Fruit fly (Drosophila melanogaster) whole organism, prepupa: ENCODE measurements around the gene CG31638.

Experiments used
- Blimp-1 ChIP-seq: fragments of 200-800 bp; sonication (Bioruptor generic); optimal IDR thresholded peaks from 3 replicates; lab custom pipeline; 2017; ENCODE audit warnings: missing biosample characterization, missing genetic modification characterization, mild to moderate bottlenecking, moderate library complexity, missing genetic modification reagents
- CG10631 ChIP-seq: fragments of 200-800 bp; sonication (Bioruptor generic); optimal IDR thresholded peaks from 2 replicates; lab custom pipeline; 2016; ENCODE audit warnings: missing biosample characterization, missing genetic modification characterization
- CG10669 ChIP-seq: fragments of 200-800 bp; sonication (Bioruptor generic); optimal IDR thresholded peaks from 3 replicates; lab custom pipeline; 2018; ENCODE audit warnings: missing biosample characterization, mild to moderate bottlenecking, missing genetic modification characterization, moderate library complexity
- CG11294 ChIP-seq: fragments of 200-800 bp; sonication (Bioruptor generic); IDR thresholded peaks from 2 replicates; pipeline ENCODE4 v1.3.6; 2022; ENCODE audit warnings: missing biosample characterization, missing genetic modification characterization
- CG11762 ChIP-seq: fragments of 200-800 bp; sonication (Bioruptor generic); optimal IDR thresholded peaks from 3 replicates; lab custom pipeline; 2016; ENCODE audit warnings: missing biosample characterization, missing genetic modification characterization; ENCODE audit not compliant: insufficient read depth
- CG11902 ChIP-seq: fragments of 200-800 bp; sonication (Bioruptor generic); optimal IDR thresholded peaks from 3 replicates; lab custom pipeline; 2016; ENCODE audit warnings: missing biosample characterization, missing genetic modification characterization
- CG15336 ChIP-seq: fragments of 200-800 bp; sonication (Bioruptor generic); IDR thresholded peaks from 2 replicates; pipeline ENCODE4 v1.3.6; 2022; ENCODE audit warnings: missing biosample characterization, missing genetic modification characterization
- CG1621 ChIP-seq: fragments of 200-800 bp; sonication (Bioruptor generic); optimal IDR thresholded peaks from 3 replicates; lab custom pipeline; 2018; ENCODE audit warnings: missing biosample characterization, mild to moderate bottlenecking, missing genetic modification characterization
- CG16779 ChIP-seq: fragments of 200-800 bp; sonication (Bioruptor generic); optimal IDR thresholded peaks from 3 replicates; lab custom pipeline; 2017; ENCODE audit warnings: missing biosample characterization, mild to moderate bottlenecking, missing genetic modification characterization
- CG3032 ChIP-seq: fragments of 200-800 bp; optimal IDR thresholded peaks from 2 replicates; lab custom pipeline; 2019; ENCODE audit warnings: missing biosample characterization, mild to moderate bottlenecking, missing genetic modification characterization, moderate library complexity
- CG32006 ChIP-seq: fragments of 200-800 bp; sonication (Bioruptor generic); optimal IDR thresholded peaks from 3 replicates; lab custom pipeline; 2017; ENCODE audit warnings: missing biosample characterization, mild to moderate bottlenecking, missing genetic modification characterization
- CG34406 ChIP-seq: fragments of 200-800 bp; sonication (Bioruptor generic); optimal IDR thresholded peaks from 3 replicates; lab custom pipeline; 2016; ENCODE audit warnings: missing biosample characterization, missing genetic modification characterization
- CG3919 ChIP-seq: fragments of 200-800 bp; sonication (Bioruptor generic); optimal IDR thresholded peaks from 3 replicates; lab custom pipeline; 2016; ENCODE audit warnings: missing biosample characterization, missing genetic modification characterization
- CG4318 ChIP-seq: fragments of 200-800 bp; sonication (Bioruptor generic); optimal IDR thresholded peaks from 3 replicates; lab custom pipeline; 2017; ENCODE audit warnings: missing biosample characterization, mild to moderate bottlenecking, missing genetic modification characterization
- CG6276 ChIP-seq: fragments of 200-800 bp; sonication (Bioruptor generic); optimal IDR thresholded peaks from 2 replicates; lab custom pipeline; 2017; ENCODE audit warnings: missing biosample characterization, mild to moderate bottlenecking, missing genetic modification characterization
- CG6792 ChIP-seq: fragments of 200-800 bp; sonication (Bioruptor generic); optimal IDR thresholded peaks from 3 replicates; lab custom pipeline; 2016; ENCODE audit warnings: missing biosample characterization, missing genetic modification characterization
- CG6808 ChIP-seq: fragments of 200-800 bp; sonication (Bioruptor generic); optimal IDR thresholded peaks from 3 replicates; lab custom pipeline; 2017; ENCODE audit warnings: missing biosample characterization, missing genetic modification characterization, mild to moderate bottlenecking, moderate library complexity, missing genetic modification reagents
- CG6854 ChIP-seq: fragments of 200-800 bp; sonication (Bioruptor generic); optimal IDR thresholded peaks from 2 replicates; lab custom pipeline; 2017; ENCODE audit warnings: missing biosample characterization, mild to moderate bottlenecking, missing genetic modification characterization
- CG7368 ChIP-seq: fragments of 200-800 bp; sonication (Bioruptor generic); optimal IDR thresholded peaks from 3 replicates; lab custom pipeline; 2016; ENCODE audit warnings: missing biosample characterization, missing genetic modification characterization
- CG8119 ChIP-seq: fragments of 200-800 bp; sonication (Bioruptor generic); IDR thresholded peaks from 3 replicates; pipeline ENCODE4 v1.3.6; 2022; ENCODE audit warnings: missing biosample characterization, missing genetic modification characterization
- CG8319 ChIP-seq: fragments of 200-800 bp; sonication (Bioruptor generic); optimal IDR thresholded peaks from 3 replicates; lab custom pipeline; 2016; ENCODE audit warnings: missing biosample characterization, missing genetic modification characterization
- CG8632 ChIP-seq: fragments of 200-800 bp; sonication (Bioruptor generic); optimal IDR thresholded peaks from 3 replicates; lab custom pipeline; 2016; ENCODE audit warnings: missing biosample characterization, missing genetic modification characterization
- CG9139 ChIP-seq: fragments of 200-800 bp; sonication (Bioruptor generic); optimal IDR thresholded peaks from 3 replicates; lab custom pipeline; 2017; ENCODE audit warnings: missing biosample characterization, mild to moderate bottlenecking, missing genetic modification characterization
- Eip75B ChIP-seq: fragments of 200-800 bp; sonication (Bioruptor generic); optimal IDR thresholded peaks from 3 replicates; lab custom pipeline; 2016; ENCODE audit warnings: missing biosample characterization, missing genetic modification characterization
- Eip78C ChIP-seq: fragments of 200-800 bp; sonication (Bioruptor generic); peaks from one replicate; lab custom pipeline; 2016; ENCODE audit warnings: missing biosample characterization, missing genetic modification characterization
- Eip93F ChIP-seq: fragments of 200-800 bp; sonication (Bioruptor generic); optimal IDR thresholded peaks from 2 replicates; lab custom pipeline; 2016; ENCODE audit warnings: missing biosample characterization, mild to moderate bottlenecking, missing genetic modification characterization
- Ets21C ChIP-seq: fragments of 200-800 bp; sonication (Bioruptor generic); optimal IDR thresholded peaks from 3 replicates; lab custom pipeline; 2016; ENCODE audit warnings: missing biosample characterization, missing genetic modification characterization
- Ets96B ChIP-seq: fragments of 200-800 bp; optimal IDR thresholded peaks from 2 replicates; lab custom pipeline; 2019; ENCODE audit warnings: missing biosample characterization, mild to moderate bottlenecking, missing genetic modification characterization, moderate library complexity
- Gug ChIP-seq: fragments of 200-800 bp; sonication (Bioruptor generic); IDR thresholded peaks from 2 replicates; pipeline ENCODE4 v1.3.6; 2022; ENCODE audit warnings: missing biosample characterization, missing genetic modification characterization
- Hr38 ChIP-seq: sonication (Bioruptor generic); optimal IDR thresholded peaks from 2 replicates; lab custom pipeline; 2016; ENCODE audit warnings: missing biosample characterization, missing genetic modification characterization
- Hr39 ChIP-seq: fragments of 200-800 bp; sonication (Bioruptor generic); optimal IDR thresholded peaks from 2 replicates; lab custom pipeline; 2016; ENCODE audit warnings: missing biosample characterization, missing genetic modification characterization
- Hr4 ChIP-seq: fragments of 200-800 bp; sonication (Bioruptor generic); optimal IDR thresholded peaks from 3 replicates; lab custom pipeline; 2016; ENCODE audit warnings: missing biosample characterization, missing genetic modification characterization
- Lpt ChIP-seq: fragments of 200-800 bp; sonication (Bioruptor generic); optimal IDR thresholded peaks from 3 replicates; lab custom pipeline; 2016; ENCODE audit warnings: missing biosample characterization, missing genetic modification characterization
- Met ChIP-seq: fragments of 200-800 bp; sonication (Bioruptor generic); optimal IDR thresholded peaks from 3 replicates; lab custom pipeline; 2016; ENCODE audit warnings: missing biosample characterization, missing genetic modification characterization
- OdsH ChIP-seq: fragments of 200-800 bp; sonication (Bioruptor generic); optimal IDR thresholded peaks from 3 replicates; lab custom pipeline; 2016; ENCODE audit warnings: missing biosample characterization, missing genetic modification characterization
- Smox ChIP-seq: fragments of 200-800 bp; sonication (Bioruptor generic); optimal IDR thresholded peaks from 3 replicates; lab custom pipeline; 2016; ENCODE audit warnings: missing biosample characterization, missing genetic modification characterization
- Sox15 ChIP-seq: fragments of 200-800 bp; sonication (Bioruptor generic); optimal IDR thresholded peaks from 3 replicates; lab custom pipeline; 2016; ENCODE audit warnings: missing biosample characterization, missing genetic modification characterization
- achi ChIP-seq: fragments of 200-800 bp; sonication (Bioruptor generic); optimal IDR thresholded peaks from 3 replicates; lab custom pipeline; 2016; ENCODE audit warnings: missing biosample characterization, missing genetic modification characterization
- acj6 ChIP-seq: fragments of 200-800 bp; sonication (Bioruptor generic); optimal IDR thresholded peaks from 3 replicates; lab custom pipeline; 2016; ENCODE audit warnings: missing biosample characterization, missing genetic modification characterization
- cyc ChIP-seq: fragments of 200-800 bp; sonication (Bioruptor generic); optimal IDR thresholded peaks from 3 replicates; lab custom pipeline; 2016; ENCODE audit warnings: missing biosample characterization, missing genetic modification characterization
- dac ChIP-seq: fragments of 200-800 bp; sonication (Bioruptor generic); optimal IDR thresholded peaks from 2 replicates; lab custom pipeline; 2017; ENCODE audit warnings: missing biosample characterization, mild to moderate bottlenecking, missing genetic modification characterization
- dsx ChIP-seq: fragments of 200-800 bp; optimal IDR thresholded peaks from 3 replicates; lab custom pipeline; 2019; ENCODE audit warnings: missing biosample characterization, mild to moderate bottlenecking, missing genetic modification characterization, moderate library complexity; ENCODE audit not compliant: poor library complexity, severe bottlenecking
- eg ChIP-seq: fragments of 200-800 bp; sonication (Bioruptor generic); IDR thresholded peaks from 3 replicates; pipeline ENCODE4 v1.3.6; 2022; ENCODE audit warnings: missing biosample characterization, missing genetic modification characterization
- esn ChIP-seq: fragments of 200-800 bp; sonication (Bioruptor generic); optimal IDR thresholded peaks from 2 replicates; lab custom pipeline; 2016; ENCODE audit warnings: missing biosample characterization, mild to moderate bottlenecking, missing genetic modification characterization, moderate library complexity
- fd85E ChIP-seq: fragments of 200-800 bp; sonication (Bioruptor generic); optimal IDR thresholded peaks from 3 replicates; lab custom pipeline; 2016; ENCODE audit warnings: missing biosample characterization, missing genetic modification characterization
- lz ChIP-seq: fragments of 200-800 bp; sonication (Bioruptor generic); optimal IDR thresholded peaks from 3 replicates; lab custom pipeline; 2016; ENCODE audit warnings: missing biosample characterization, missing genetic modification characterization
- net ChIP-seq: fragments of 200-800 bp; sonication (Bioruptor generic); optimal IDR thresholded peaks from 3 replicates; lab custom pipeline; 2016; ENCODE audit warnings: missing biosample characterization, missing genetic modification characterization
- salr ChIP-seq, 2 experiments: fragments of 200-800 bp; sonication (Bioruptor generic); optimal IDR thresholded peaks; 3 replicates each; lab custom pipeline; 2016 to 2018; ENCODE audit warnings: missing biosample characterization in 2 of 2, missing genetic modification characterization in 2 of 2, mild to moderate bottlenecking in 1 of 2
- ss ChIP-seq, 2 experiments: fragments of 200-800 bp; sonication (Bioruptor generic); optimal IDR thresholded peaks; 2 replicates in 1 of 2; 3 replicates in 1 of 2; lab custom pipeline; 2017 to 2018; ENCODE audit warnings: mild to moderate bottlenecking in 2 of 2, missing biosample characterization in 2 of 2, missing genetic modification characterization in 2 of 2, moderate library complexity in 1 of 2
- topi ChIP-seq: fragments of 200-800 bp; sonication (Bioruptor generic); optimal IDR thresholded peaks from 3 replicates; lab custom pipeline; 2016; ENCODE audit warnings: missing biosample characterization, missing genetic modification characterization

The CG31638 gene

dm6 chr2L:6471978-6472776 lies 18.7 kb upstream of the CG31638 start:
- TF ChIP-seq CG34406 = peak; percentile 59
- peak; percentile 56 for TF ChIP-seq topi
- peak; percentile 28 for TF ChIP-seq CG8319
- peak; percentile 57 for TF ChIP-seq acj6
- peak; percentile 95 for TF ChIP-seq Eip78C (GFP tag; lab: Kevin White, UChicago)
- peak in 1 of 2 experiments; percentile 71 for TF ChIP-seq salr (GFP tag; optimal IDR thresholded peaks at IDR 0.05; lab: Kevin White, UChicago)
- peak; percentile 46 for TF ChIP-seq Eip75B (GFP tag; lab: Kevin White, UChicago)
- TF ChIP-seq CG4318 (GFP tag; lab: Kevin White, UChicago) = peak; percentile 75
- TF ChIP-seq Sox15 (GFP tag; lab: Kevin White, UChicago) = peak; percentile 51
- peak; percentile 29 for TF ChIP-seq cyc (GFP tag; lab: Kevin White, UChicago)
- TF ChIP-seq fd85E (GFP tag; lab: Kevin White, UChicago) = peak; percentile 31
- TF ChIP-seq Ets21C (GFP tag; lab: Kevin White, UChicago) = peak; percentile 35
- no peak for TF ChIP-seq Eip93F (GFP tag; lab: Kevin White, UChicago)
- TF ChIP-seq CG11762 (GFP tag; lab: Kevin White, UChicago) = peak; percentile 10
- peak; percentile 48 for TF ChIP-seq CG10631 (GFP tag; lab: Kevin White, UChicago)
- TF ChIP-seq CG8632 = peak; percentile 54
- TF ChIP-seq CG6792 (GFP tag; lab: Kevin White, UChicago) = peak; percentile 67
- TF ChIP-seq lz (GFP tag; lab: Kevin White, UChicago) = peak; percentile 56
- peak; percentile 62 for TF ChIP-seq esn (GFP tag; lab: Kevin White, UChicago)
- no peak for TF ChIP-seq Blimp-1
- peak; percentile 65 for TF ChIP-seq OdsH (GFP tag; lab: Kevin White, UChicago)
- TF ChIP-seq CG10669 (GFP tag; lab: Kevin White, UChicago) = peak; percentile 49
- peak; percentile 46 for TF ChIP-seq dac (GFP tag; lab: Kevin White, UChicago)
- peak; percentile 71 for TF ChIP-seq CG3032 (tag; lab: Kevin White, UChicago)
- TF ChIP-seq Hr4 (GFP tag; lab: Kevin White, UChicago) = peak; percentile 62
- TF ChIP-seq Lpt (GFP tag; lab: Kevin White, UChicago) = no peak
- TF ChIP-seq Smox (GFP tag; lab: Kevin White, UChicago) = peak; percentile 34
- TF ChIP-seq Hr39 (GFP tag; lab: Kevin White, UChicago) = peak; percentile 47
- no peak for TF ChIP-seq CG7368 (GFP tag; lab: Kevin White, UChicago)
- no peak for TF ChIP-seq Gug (GFP tag; lab: Robert Waterston, UW)
- peak; percentile 40 for TF ChIP-seq CG1621 (tag; lab: Kevin White, UChicago)
- peak; percentile 64; the same call in 2 of the 3 replicates for TF ChIP-seq CG8119 (GFP tag; lab: Robert Waterston, UW)
- TF ChIP-seq CG6276 (GFP tag; lab: Kevin White, UChicago) = peak; percentile 73
- TF ChIP-seq achi (GFP tag; lab: Kevin White, UChicago) = peak; percentile 51
- TF ChIP-seq CG11902 (GFP tag; lab: Kevin White, UChicago) = peak; percentile 61
- 0 out of 2 replicates have a peak, but pooled peaks have one; percentile 7 for TF ChIP-seq CG11294
- peak; percentile 32 for TF ChIP-seq Ets96B (tag; lab: Kevin White, UChicago)
- TF ChIP-seq Met (GFP tag; lab: Kevin White, UChicago) = peak; percentile 60
- no peak; the same call in 1 of the 2 replicates for TF ChIP-seq CG15336 (GFP tag; lab: Robert Waterston, UW)
- TF ChIP-seq eg (GFP tag; lab: Robert Waterston, UW) = peak; percentile 48; the same call in 2 of the 3 replicates
- peak; percentile 18 to 62 for TF ChIP-seq ss (GFP tag; optimal IDR thresholded peaks at IDR 0.05; lab: Kevin White, UChicago)
- peak; percentile 50 for TF ChIP-seq net
- TF ChIP-seq CG9139 (GFP tag; lab: Kevin White, UChicago) = peak; percentile 37
- peak; percentile 51 for TF ChIP-seq CG16779 (tag; lab: Kevin White, UChicago)
- peak; percentile 85 for TF ChIP-seq CG32006 (GFP tag; lab: Kevin White, UChicago)
- peak; percentile 21 for TF ChIP-seq dsx
- no peak for TF ChIP-seq CG6854 (GFP tag; lab: Kevin White, UChicago)
- TF ChIP-seq Hr38 = no peak
- TF ChIP-seq CG3919 (GFP tag; lab: Kevin White, UChicago) = peak; percentile 47
- TF ChIP-seq CG6808 (GFP tag; lab: Kevin White, UChicago) = peak; percentile 67
